Fruit fly (Drosophila melanogaster): Measurements from ENCODE around the gene byn.

byn gene

DNA sequence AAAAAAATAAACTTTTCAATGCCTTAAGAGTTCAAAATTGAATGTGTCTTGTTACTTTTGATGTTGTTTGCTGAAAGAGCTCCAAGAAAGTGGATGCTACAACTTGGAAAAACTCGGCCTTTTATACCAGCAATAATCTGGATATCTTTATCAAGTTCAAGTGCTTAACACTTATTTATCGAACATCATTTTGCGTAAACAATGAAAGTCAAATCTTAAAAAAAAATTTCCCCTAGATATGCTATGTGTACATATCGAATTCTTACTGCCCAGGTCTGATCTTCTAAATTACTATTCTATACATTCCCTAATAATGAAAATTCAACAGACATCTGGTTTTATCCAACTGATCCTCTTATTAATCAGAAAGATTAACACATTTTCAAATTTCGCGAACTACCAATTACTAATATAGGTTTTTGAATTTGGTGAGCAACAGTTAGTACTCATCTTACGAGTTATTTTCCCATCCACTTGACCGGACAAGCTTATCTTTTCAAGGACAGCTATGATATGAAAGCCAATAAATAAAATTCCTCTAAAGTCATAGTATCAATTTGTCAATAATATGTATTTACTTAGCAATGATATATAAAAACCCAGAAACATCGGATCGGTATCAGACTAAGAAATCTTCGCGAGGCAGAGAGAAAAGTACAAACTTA is 30.3 kb downstream of the byn start, which contains the start of the genes CG11570 and CG43294:
CG11570 (minus strand) TSS at position 101 of the 665 bp plus-strand sequence.
CG43294 (plus strand) TSS at position 615 of the 665 bp plus-strand sequence.
- no peak for TF ChIP-seq br (GFP tag; optimal IDR thresholded peaks at IDR 0.05)

dm6 chr3L:11966104-11966503 is 38.6 kb downstream of the byn start, which contains the start of gene prc:
Gene prc, minus strand, starts transcription at chr3L:11966131.
- TF ChIP-seq rgr (GFP tag; optimal IDR thresholded peaks at IDR 0.05) (no peak), N (GFP tag; optimal IDR thresholded peaks at IDR 0.05) (no peak), Hr83 (GFP tag; optimal IDR thresholded peaks at IDR 0.05; ENCODE audit: poor library complexity, severe bottlenecking) (no peak), h (GFP tag; optimal IDR thresholded peaks at IDR 0.05) (no peak), ey (GFP tag; optimal IDR thresholded peaks at IDR 0.05) (no peak), usp (GFP tag; optimal IDR thresholded peaks at IDR 0.05) (no peak), CG32264 (GFP tag; optimal IDR thresholded peaks at IDR 0.05) (no peak), woc (GFP tag; optimal IDR thresholded peaks at IDR 0.05) (no peak), pan (optimal IDR thresholded peaks at IDR 0.05) (no peak), brk (GFP tag; optimal IDR thresholded peaks at IDR 0.05) (no peak), Vsx2 (GFP tag; optimal IDR thresholded peaks at IDR 0.05; ENCODE audit: partially characterized antibody) (no peak), Sp1 (GFP tag; optimal IDR thresholded peaks at IDR 0.05) (no peak), HLH106 (tag; optimal IDR thresholded peaks at IDR 0.05) (no peak), dsf (GFP tag; optimal IDR thresholded peaks at IDR 0.05; ENCODE audit: borderline replicate concordance) (no peak), sage (GFP tag; optimal IDR thresholded peaks at IDR 0.05) (no peak)

DNA sequence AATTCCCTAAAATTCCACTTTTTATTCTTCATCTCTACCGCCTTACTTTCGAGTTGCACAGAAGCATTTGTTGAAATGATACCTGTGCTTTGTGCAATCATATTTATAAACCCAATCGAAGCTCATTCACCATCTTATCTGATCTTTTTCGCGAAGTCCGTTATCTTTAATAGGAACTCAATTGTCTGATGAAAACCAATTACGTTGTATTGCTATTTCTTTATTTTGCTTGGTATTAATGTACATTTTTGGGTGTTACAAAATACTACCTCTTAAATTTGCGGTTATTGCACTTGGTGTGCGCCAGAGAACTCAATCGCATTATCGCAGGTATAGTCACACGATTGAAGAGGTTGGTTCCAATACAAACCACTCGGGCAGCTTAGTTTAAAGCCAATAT is 45.4 kb downstream of the byn start, which contains the start of gene Muc68E:
Muc68E (minus strand) TSS at position 101 of the 400 bp plus-strand sequence.
- TF ChIP-seq CrebA (GFP tag; optimal IDR thresholded peaks at IDR 0.05; ENCODE audit: borderline replicate concordance): no peak
- no peak for TF ChIP-seq br (GFP tag; optimal IDR thresholded peaks at IDR 0.05)
- no peak for TF ChIP-seq Myc (optimal IDR thresholded peaks at IDR 0.05)
- TF ChIP-seq Hr78 (GFP tag; optimal IDR thresholded peaks at IDR 0.05): no peak
- no peak for TF ChIP-seq Abd-B (GFP tag; optimal IDR thresholded peaks at IDR 0.05)
- TF ChIP-seq rgr (GFP tag; optimal IDR thresholded peaks at IDR 0.05): no peak
- no peak for TF ChIP-seq fru (GFP tag; optimal IDR thresholded peaks at IDR 0.05)
- no peak for TF ChIP-seq lola (GFP tag; optimal IDR thresholded peaks at IDR 0.05)
- no peak for TF ChIP-seq usp (GFP tag; optimal IDR thresholded peaks at IDR 0.05)
- TF ChIP-seq pan (optimal IDR thresholded peaks at IDR 0.05): no peak

- no peak for TF ChIP-seq CG32264 (GFP tag; optimal IDR thresholded peaks at IDR 0.05)
- TF ChIP-seq jim (GFP tag; optimal IDR thresholded peaks at IDR 0.05): no peak
- TF ChIP-seq dmrt93B (GFP tag; optimal IDR thresholded peaks at IDR 0.05): no peak
- TF ChIP-seq GATAd (GFP tag; optimal IDR thresholded peaks at IDR 0.05): no peak
- TF ChIP-seq h (GFP tag; optimal IDR thresholded peaks at IDR 0.05): no peak
- no peak for TF ChIP-seq Hnf4 (GFP tag; optimal IDR thresholded peaks at IDR 0.05)
- no peak for TF ChIP-seq CrebA (GFP tag; optimal IDR thresholded peaks at IDR 0.05; ENCODE audit: borderline replicate concordance)
- TF ChIP-seq Jra (GFP tag; optimal IDR thresholded peaks at IDR 0.05): no peak
- no peak for TF ChIP-seq Vsx2 (GFP tag; optimal IDR thresholded peaks at IDR 0.05; ENCODE audit: partially characterized antibody)
- no peak for TF ChIP-seq Dfd (GFP tag; optimal IDR thresholded peaks at IDR 0.05)
- TF ChIP-seq Hr83 (GFP tag; optimal IDR thresholded peaks at IDR 0.05; ENCODE audit: poor library complexity, severe bottlenecking): no peak
- TF ChIP-seq Hr78 (GFP tag; optimal IDR thresholded peaks at IDR 0.05): no peak
- no peak for TF ChIP-seq Sp1 (GFP tag; optimal IDR thresholded peaks at IDR 0.05)
- TF ChIP-seq usp (GFP tag; optimal IDR thresholded peaks at IDR 0.05): no peak
- no peak for TF ChIP-seq Mio (GFP tag; optimal IDR thresholded peaks at IDR 0.05)
These were observed 46.2 kb downstream of the byn start, which contains the start of gene CG42397 for dm6 chr3L:11973690-11974089. Gene CG42397, minus strand, starts transcription at chr3L:11973790.

DNA sequence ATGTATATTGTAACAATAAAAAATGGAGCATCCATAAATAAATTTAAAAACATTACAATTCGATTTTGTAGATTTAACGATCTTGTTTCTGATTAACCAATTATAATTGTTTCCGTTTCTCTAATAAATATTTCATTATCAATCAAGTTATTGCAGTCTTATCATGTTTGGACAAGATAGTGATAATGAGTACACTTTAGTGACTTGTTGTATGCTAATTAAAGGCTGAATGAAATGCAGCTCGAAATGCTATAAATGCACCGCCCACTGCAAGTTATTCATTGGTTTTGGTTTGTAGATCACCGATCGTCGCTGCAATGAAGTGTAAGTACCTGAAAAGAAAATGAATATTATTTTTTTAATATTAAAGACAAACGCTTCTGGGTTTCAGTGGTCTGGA is 47.1 kb downstream of the byn start, which contains the start of gene CG14125:
CG14125 (plus strand) TSS at position 301 of the 400 bp plus-strand sequence.
- TF ChIP-seq Vsx2 (GFP tag; optimal IDR thresholded peaks at IDR 0.05; ENCODE audit: partially characterized antibody) (no peak), dsf (GFP tag; optimal IDR thresholded peaks at IDR 0.05; ENCODE audit: borderline replicate concordance) (no peak), Hr83 (GFP tag; optimal IDR thresholded peaks at IDR 0.05; ENCODE audit: poor library complexity, severe bottlenecking) (no peak), psq (GFP tag; optimal IDR thresholded peaks at IDR 0.05) (no peak), GATAd (GFP tag; optimal IDR thresholded peaks at IDR 0.05) (no peak), jim (GFP tag; optimal IDR thresholded peaks at IDR 0.05) (no peak), fru (GFP tag; optimal IDR thresholded peaks at IDR 0.05) (no peak), Hnf4 (GFP tag; optimal IDR thresholded peaks at IDR 0.05) (no peak), HLH106 (tag; optimal IDR thresholded peaks at IDR 0.05) (no peak), dl (GFP tag; optimal IDR thresholded peaks at IDR 0.05; ENCODE audit: insufficient read depth in 1 of 2, partially characterized antibody in 2 of 2) (no peak), usp (GFP tag; optimal IDR thresholded peaks at IDR 0.05) (no peak), sage (GFP tag; optimal IDR thresholded peaks at IDR 0.05) (no peak), tai (GFP tag; optimal IDR thresholded peaks at IDR 0.05) (no peak), brk (GFP tag; optimal IDR thresholded peaks at IDR 0.05) (no peak), OdsH (GFP tag; optimal IDR thresholded peaks at IDR 0.05) (no peak), ey (GFP tag; optimal IDR thresholded peaks at IDR 0.05) (no peak), Jra (GFP tag; optimal IDR thresholded peaks at IDR 0.05) (no peak), lola (GFP tag; optimal IDR thresholded peaks at IDR 0.05) (no peak), foxo (GFP tag; optimal IDR thresholded peaks at IDR 0.05) (no peak), CG9705 (GFP tag; optimal IDR thresholded peaks at IDR 0.05) (no peak)

Data from whole organism, wandering third instar larva.